Worm (Caenorhabditis elegans): ENCODE data around the gene C31E10.6.

C31E10.6 gene

ce11 chrX:13968292-13968691 is 27.8 kb upstream of the C31E10.6 start, which contains the start of gene pqn-39:
TSS of gene pqn-39 (minus strand) at chrX:13968676.
- TF ChIP-seq nhr-11 (tag; optimal IDR thresholded peaks at IDR 0.05), result no peak
- no peak for TF ChIP-seq sptf-1 (tag; optimal IDR thresholded peaks at IDR 0.05)
- no peak for TF ChIP-seq ces-1 (GFP tag; optimal IDR thresholded peaks at IDR 0.05)
- no peak for TF ChIP-seq pax-3 (tag; optimal IDR thresholded peaks at IDR 0.05)
- no peak for TF ChIP-seq sup-37 (GFP tag; optimal IDR thresholded peaks at IDR 0.05)
- peak; percentile 61 for TF ChIP-seq nhr-85 (tag)

ce11 chrX:13969257-13969968 is 26.7 kb upstream of the C31E10.6 start:
- TF ChIP-seq mdl-1 (tag; optimal IDR thresholded peaks at IDR 0.05) (peak in 1 of 2 experiments; percentile 55), dsc-1 (tag; optimal IDR thresholded peaks at IDR 0.05) (peak; percentile 68), irx-1 (tag; optimal IDR thresholded peaks at IDR 0.05) (peak; percentile 84), rnt-1 (tag; optimal IDR thresholded peaks at IDR 0.05) (peak; percentile 81), tlp-1 (tag; optimal IDR thresholded peaks at IDR 0.05) (no peak), nhr-71 (tag; optimal IDR thresholded peaks at IDR 0.05) (peak; percentile 89), isw-1 (GFP tag; IDR thresholded peaks at IDR 0.05) (peak; percentile 43), C16A3.4 (tag; optimal IDR thresholded peaks at IDR 0.05) (peak; percentile 11), swsn-7 (tag; optimal IDR thresholded peaks at IDR 0.05) (peak; percentile 82), elt-2 (tag; optimal IDR thresholded peaks at IDR 0.05) (peak; percentile 63), C04F5.9 (tag; optimal IDR thresholded peaks at IDR 0.05) (peak; percentile 15), nhr-85 (tag) (peak; percentile 85), nhr-28 (tag; optimal IDR thresholded peaks at IDR 0.05) (no peak), nhr-20 (tag; optimal IDR thresholded peaks at IDR 0.05) (peak; percentile 80), dpl-1 (GFP tag; optimal IDR thresholded peaks at IDR 0.05) (peak in 2 of 3 experiments; percentile 5 to 13), lin-14 (GFP tag; optimal IDR thresholded peaks at IDR 0.05) (peak; percentile 98), lsy-2 (tag; optimal IDR thresholded peaks at IDR 0.05) (peak; percentile 30 to 82), fos-1 (tag; optimal IDR thresholded peaks at IDR 0.05) (peak; percentile 59), pqm-1 (tag; optimal IDR thresholded peaks at IDR 0.05) (no peak), mab-9 (GFP tag; IDR thresholded peaks at IDR 0.05) (peak; percentile 63; the same call in 1 of the 2 replicates), sox-4 (tag; optimal IDR thresholded peaks at IDR 0.05) (no peak), snpc-4 (tag; optimal IDR thresholded peaks at IDR 0.05) (peak; percentile 21), sup-37 (GFP tag; optimal IDR thresholded peaks at IDR 0.05) (peak; percentile 18), nhr-237 (tag; optimal IDR thresholded peaks at IDR 0.05) (peak; percentile 38), nhr-77 (tag; optimal IDR thresholded peaks at IDR 0.05) (peak; percentile 41), nhr-19 (GFP tag; conservative IDR thresholded peaks at IDR 0.05) (peak; percentile 71), ztf-11 (tag; optimal IDR thresholded peaks at IDR 0.05) (peak in 1 of 2 experiments; percentile 58), jun-1 (tag; optimal IDR thresholded peaks at IDR 0.05) (peak; percentile 46), lir-3 (tag; optimal IDR thresholded peaks at IDR 0.05; ENCODE audit: poor library complexity) (peak; percentile 55), hpl-2 (GFP tag; optimal IDR thresholded peaks at IDR 0.05) (peak; percentile 23), unc-130 (tag; optimal IDR thresholded peaks at IDR 0.05) (peak; percentile 37), ceh-90 (tag; optimal IDR thresholded peaks at IDR 0.05) (no peak), zip-4 (GFP tag; optimal IDR thresholded peaks at IDR 0.05) (no peak), lin-35 (GFP tag; optimal IDR thresholded peaks at IDR 0.05) (peak; percentile 19 to 67), zag-1 (tag; optimal IDR thresholded peaks at IDR 0.05) (peak; percentile 35), pax-3 (tag; optimal IDR thresholded peaks at IDR 0.05) (peak; percentile 78), xbp-1 (tag; optimal IDR thresholded peaks at IDR 0.05) (peak; percentile 59), ceh-8 (GFP tag; optimal IDR thresholded peaks at IDR 0.05) (no peak), nhr-47 (tag; optimal IDR thresholded peaks at IDR 0.05) (peak; percentile 81), ztf-4 (tag; optimal IDR thresholded peaks at IDR 0.05) (peak; percentile 53), lin-13 (GFP tag; optimal IDR thresholded peaks at IDR 0.05) (peak; percentile 64), fkh-10 (GFP tag; optimal IDR thresholded peaks at IDR 0.05) (peak; percentile 96), skn-1 (tag; optimal IDR thresholded peaks at IDR 0.05) (no peak), fkh-8 (tag; optimal IDR thresholded peaks at IDR 0.05) (peak; percentile 93), nhr-12 (tag; optimal IDR thresholded peaks at IDR 0.05) (no peak), snu-23 (GFP tag; optimal IDR thresholded peaks at IDR 0.05) (peak; percentile 89), blmp-1 (tag; optimal IDR thresholded peaks at IDR 0.05) (peak; percentile 13)
